Fruit fly (Drosophila melanogaster): ENCODE results near the gene Dd.

Dd gene

DNA sequence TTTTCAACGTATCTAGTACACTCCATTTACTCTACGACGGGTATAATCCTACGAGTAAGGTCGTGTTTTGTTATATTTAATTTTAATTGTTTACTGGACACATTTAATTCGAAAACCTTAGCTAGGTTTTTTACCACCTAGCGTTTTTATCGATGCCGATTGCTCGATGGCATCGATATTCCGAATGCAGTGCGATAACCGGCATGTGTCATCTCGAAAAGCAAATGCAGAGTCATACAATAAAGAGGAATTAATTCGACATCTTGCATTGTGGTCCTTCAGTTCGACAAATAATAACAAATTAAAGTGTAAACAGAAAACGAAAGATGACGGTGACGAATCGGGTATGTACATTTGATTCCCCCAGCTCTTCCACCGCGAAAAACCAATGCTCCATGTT lies 8.0 kb downstream of the Dd start, which contains the start of gene Rpt6 (continued):
- no peak for TF ChIP-seq Fer1 (GFP tag; optimal IDR thresholded peaks at IDR 0.05)
- peak; percentile 79 for TF ChIP-seq BEAF-32 (GFP tag; optimal IDR thresholded peaks at IDR 0.05)
- no peak for TF ChIP-seq CkIIα-i1 (GFP tag; IDR thresholded peaks at IDR 0.05)
- peak; percentile 59; the same call in 1 of the 2 replicates for TF ChIP-seq nerfin-2 (GFP tag; IDR thresholded peaks at IDR 0.05; ENCODE audit: partially characterized antibody)
- TF ChIP-seq pita (GFP tag; optimal IDR thresholded peaks at IDR 0.05) = peak; percentile 43
- no peak for TF ChIP-seq ATbp (GFP tag; optimal IDR thresholded peaks at IDR 0.05)
- TF ChIP-seq Hr51 (GFP tag; optimal IDR thresholded peaks at IDR 0.05) = no peak
- peak; percentile 73 for TF ChIP-seq Scr (GFP tag; IDR thresholded peaks at IDR 0.05; ENCODE audit: partially characterized antibody)
- 0 out of 4 replicates have a peak, but pooled peaks have one; percentile 65 for TF ChIP-seq chinmo (GFP tag; IDR thresholded peaks at IDR 0.05; ENCODE audit: partially characterized antibody)
- TF ChIP-seq Deaf1 (tag; optimal IDR thresholded peaks at IDR 0.05) = no peak
- TF ChIP-seq CG16815 (GFP tag; optimal IDR thresholded peaks at IDR 0.05) = no peak
- TF ChIP-seq CG9932 (GFP tag; IDR thresholded peaks at IDR 0.05) = no peak
- TF ChIP-seq cato (GFP tag; optimal IDR thresholded peaks at IDR 0.05; ENCODE audit: borderline replicate concordance) = no peak
- no peak for TF ChIP-seq CG8290 (GFP tag; optimal IDR thresholded peaks at IDR 0.05)
- peak in 1 of 2 experiments; percentile 64 for TF ChIP-seq CG8290 (tag; optimal IDR thresholded peaks at IDR 0.05)
- no peak for TF ChIP-seq lola (GFP tag; optimal IDR thresholded peaks at IDR 0.05)
- TF ChIP-seq HHEX (GFP tag; optimal IDR thresholded peaks at IDR 0.05) = no peak
- TF ChIP-seq dati (GFP tag; IDR thresholded peaks at IDR 0.05) = no peak
- TF ChIP-seq esg (GFP tag; conservative IDR thresholded peaks at IDR 0.05) = no peak
- TF ChIP-seq CG12942 (GFP tag; optimal IDR thresholded peaks at IDR 0.05) = no peak
- TF ChIP-seq Meics (GFP tag; optimal IDR thresholded peaks at IDR 0.05) = no peak
- no peak for TF ChIP-seq Elba2 (GFP tag; optimal IDR thresholded peaks at IDR 0.05)
- no peak for TF ChIP-seq CG32772 (GFP tag; IDR thresholded peaks at IDR 0.05)
- TF ChIP-seq CG12219 (GFP tag; optimal IDR thresholded peaks at IDR 0.05) = no peak
- no peak for TF ChIP-seq Antp (GFP tag; optimal IDR thresholded peaks at IDR 0.05)
- TF ChIP-seq CG32767 (GFP tag; IDR thresholded peaks at IDR 0.05) = no peak
- TF ChIP-seq Trl (optimal IDR thresholded peaks at IDR 0.05) = no peak
- TF ChIP-seq Trl (GFP tag; optimal IDR thresholded peaks at IDR 0.05) = no peak
- TF ChIP-seq exex (tag; optimal IDR thresholded peaks at IDR 0.05) = no peak
- no peak for TF ChIP-seq odd (GFP tag; optimal IDR thresholded peaks at IDR 0.05)
- no peak for TF ChIP-seq Bteb2 (GFP tag; optimal IDR thresholded peaks at IDR 0.05)
- peak; percentile 4 for TF ChIP-seq CG8924 (tag; optimal IDR thresholded peaks at IDR 0.05)
- TF ChIP-seq Xrp1 (GFP tag; IDR thresholded peaks at IDR 0.05) = no peak
- no peak for TF ChIP-seq CG30431 (GFP tag; optimal IDR thresholded peaks at IDR 0.05)
- peak; percentile 64; the same call in 1 of the 2 replicates for TF ChIP-seq sna (GFP tag; IDR thresholded peaks at IDR 0.05; ENCODE audit: partially characterized antibody)
- TF ChIP-seq Asciz (GFP tag; optimal IDR thresholded peaks at IDR 0.05) = no peak
- no peak for TF ChIP-seq wdn (GFP tag; IDR thresholded peaks at IDR 0.05)
- no peak for TF ChIP-seq so (GFP tag; IDR thresholded peaks at IDR 0.05)
- TF ChIP-seq tna (GFP tag; IDR thresholded peaks at IDR 0.05; ENCODE audit: partially characterized antibody) = peak; percentile 74
- no peak for TF ChIP-seq C15 (GFP tag; IDR thresholded peaks at IDR 0.05)
- TF ChIP-seq row (GFP tag; IDR thresholded peaks at IDR 0.05) = peak; percentile 44; the same call in 2 of the 3 replicates
- TF ChIP-seq Doc2 (GFP tag; IDR thresholded peaks at IDR 0.05) = no peak
- TF ChIP-seq Sry-δ (GFP tag; optimal IDR thresholded peaks at IDR 0.05) = peak; percentile 94
- TF ChIP-seq Side (GFP tag; optimal IDR thresholded peaks at IDR 0.05) = no peak
- no peak for TF ChIP-seq Hand (GFP tag; optimal IDR thresholded peaks at IDR 0.05)
- peak; percentile 74 for TF ChIP-seq unc-4 (GFP tag; IDR thresholded peaks at IDR 0.05; ENCODE audit: partially characterized antibody)
- peak; percentile 69 for TF ChIP-seq E2f2 (GFP tag; IDR thresholded peaks at IDR 0.05)
- TF ChIP-seq Camta (GFP tag; optimal IDR thresholded peaks at IDR 0.05) = no peak
- TF ChIP-seq Optix (GFP tag; IDR thresholded peaks at IDR 0.05) = no peak
- TF ChIP-seq CG42726 (GFP tag; IDR thresholded peaks at IDR 0.05; ENCODE audit: partially characterized antibody) = peak; percentile 44; the same call in 1 of the 2 replicates
- TF ChIP-seq CG17912 (GFP tag; optimal IDR thresholded peaks at IDR 0.05) = no peak

Measured in whole organism, embryonic.